Fruit fly (Drosophila melanogaster) whole organism, pupa: ENCODE measurements around the gene CG46460.

Source experiments
- CG10348 ChIP-seq: fragments of 200-800 bp; sonication (Bioruptor generic); IDR thresholded peaks from 2 replicates; pipeline ENCODE4 v1.3.6; 2022; ENCODE audit warnings: missing biosample characterization, missing genetic modification characterization
- CG12605 ChIP-seq: fragments of 200-800 bp; sonication (Bioruptor generic); IDR thresholded peaks from 2 replicates; pipeline ENCODE4 v1.3.6; 2022; ENCODE audit warnings: missing biosample characterization, missing genetic modification characterization
- CG13204 ChIP-seq: fragments of 200-800 bp; sonication (Bioruptor generic); optimal IDR thresholded peaks from 2 replicates; lab custom pipeline; 2018; ENCODE audit warnings: missing biosample characterization, mild to moderate bottlenecking, missing genetic modification characterization, moderate library complexity
- CG14655 ChIP-seq: fragments of 200-800 bp; sonication (Bioruptor generic); optimal IDR thresholded peaks from 3 replicates; lab custom pipeline; 2017; ENCODE audit warnings: mild to moderate bottlenecking, missing biosample characterization, missing genetic modification reagents, missing genetic modification characterization
- CG15710 ChIP-seq: fragments of 200-800 bp; sonication (Bioruptor generic); optimal IDR thresholded peaks from 2 replicates; lab custom pipeline; 2018; ENCODE audit warnings: missing biosample characterization, mild to moderate bottlenecking, missing genetic modification characterization, moderate library complexity
- CG17806 ChIP-seq: fragments of 200-800 bp; sonication (Bioruptor generic); optimal IDR thresholded peaks from 2 replicates; lab custom pipeline; 2018; ENCODE audit warnings: missing biosample characterization, mild to moderate bottlenecking, missing genetic modification characterization, moderate library complexity
- CG32121 ChIP-seq: fragments of 200-800 bp; sonication (Bioruptor generic); IDR thresholded peaks from 2 replicates; pipeline ENCODE4 v1.3.6; 2022; ENCODE audit warnings: missing biosample characterization, missing genetic modification characterization
- CG34367 ChIP-seq: fragments of 200-800 bp; sonication (Bioruptor generic); optimal IDR thresholded peaks from 2 replicates; lab custom pipeline; 2018; ENCODE audit warnings: missing biosample characterization, mild to moderate bottlenecking, missing genetic modification characterization
- CG4496 ChIP-seq: fragments of 200-800 bp; sonication (Bioruptor generic); IDR thresholded peaks from 3 replicates; pipeline ENCODE4 v1.3.6; 2022; ENCODE audit warnings: missing biosample characterization, missing genetic modification characterization
- CG8159 ChIP-seq: fragments of 200-800 bp; sonication (Bioruptor generic); optimal IDR thresholded peaks from 3 replicates; lab custom pipeline; 2018; ENCODE audit warnings: missing biosample characterization, mild to moderate bottlenecking, missing genetic modification characterization, moderate library complexity
- CG8301 ChIP-seq: fragments of 200-800 bp; sonication (Bioruptor generic); optimal IDR thresholded peaks from 2 replicates; lab custom pipeline; 2018; ENCODE audit warnings: missing biosample characterization, mild to moderate bottlenecking, missing genetic modification characterization
- CG9948 ChIP-seq: fragments of 200-800 bp; sonication (Bioruptor generic); optimal IDR thresholded peaks from 2 replicates; lab custom pipeline; 2018; ENCODE audit warnings: missing biosample characterization, mild to moderate bottlenecking, missing genetic modification characterization, moderate library complexity
- D1 ChIP-seq: fragments of 200-800 bp; sonication (Bioruptor generic); optimal IDR thresholded peaks from 2 replicates; lab custom pipeline; 2018; ENCODE audit warnings: missing biosample characterization, mild to moderate bottlenecking, missing genetic modification characterization, moderate library complexity
- EcR ChIP-seq: fragments of 200-800 bp; sonication (Bioruptor generic); optimal IDR thresholded peaks from 3 replicates; lab custom pipeline; 2019; ENCODE audit warnings: missing biosample characterization, missing genetic modification characterization, mild to moderate bottlenecking, moderate library complexity, missing genetic modification reagents
- Ets98B ChIP-seq: fragments of 200-800 bp; sonication (Bioruptor generic); IDR thresholded peaks from 2 replicates; pipeline ENCODE4 v1.3.6; 2022; ENCODE audit warnings: missing biosample characterization, missing genetic modification characterization
- Pif1A ChIP-seq: fragments of 200-800 bp; sonication (Bioruptor generic); optimal IDR thresholded peaks from 3 replicates; lab custom pipeline; 2016; ENCODE audit warnings: missing biosample characterization, missing genetic modification characterization
- Pif1B ChIP-seq: fragments of 200-800 bp; sonication (Bioruptor generic); optimal IDR thresholded peaks from 3 replicates; lab custom pipeline; 2016; ENCODE audit warnings: missing biosample characterization, missing genetic modification characterization
- Snoo ChIP-seq: fragments of 200-800 bp; sonication (Bioruptor generic); optimal IDR thresholded peaks from 3 replicates; lab custom pipeline; 2017; ENCODE audit warnings: missing biosample characterization, mild to moderate bottlenecking, missing genetic modification characterization, inconsistent platforms
- fd96Ca ChIP-seq: fragments of 200-800 bp; sonication (Bioruptor generic); IDR thresholded peaks from 3 replicates; pipeline ENCODE4 v1.3.6; 2022; ENCODE audit warnings: missing biosample characterization, missing genetic modification characterization
- gl ChIP-seq: fragments of 200-800 bp; sonication (Bioruptor generic); optimal IDR thresholded peaks from 2 replicates; lab custom pipeline; 2018; ENCODE audit warnings: missing biosample characterization, mild to moderate bottlenecking, missing genetic modification characterization
- rn ChIP-seq: fragments of 200-800 bp; sonication (Bioruptor generic); IDR thresholded peaks from 2 replicates; pipeline ENCODE4 v1.3.6; 2022; ENCODE audit warnings: missing biosample characterization, missing genetic modification characterization

The CG46460 gene

dm6 chr3L:4227164-4227563 lies at the start of gene CG46460:
Gene CG46460, minus strand, starts transcription at chr3L:4227302.
- TF ChIP-seq Pif1A, result no peak
- peak; percentile 49; the same call in 1 of the 2 replicates for TF ChIP-seq Ets98B
- TF ChIP-seq CG15710, result peak; percentile 31
- peak; percentile 8 for TF ChIP-seq CG14655 (GFP tag; lab: Kevin White, UChicago)
- TF ChIP-seq CG4496, result peak; percentile 42; the same call in 1 of the 3 replicates
- TF ChIP-seq CG8159 (tag; lab: Kevin White, UChicago), result peak; percentile 42
- TF ChIP-seq CG8301 (tag; lab: Kevin White, UChicago), result no peak
- no peak for TF ChIP-seq CG10348 (GFP tag; lab: Robert Waterston, UW)
- TF ChIP-seq CG32121 (GFP tag; lab: Robert Waterston, UW), result peak; percentile 31; the same call in 1 of the 2 replicates
- TF ChIP-seq EcR (GFP tag; lab: Kevin White, UChicago), result peak; percentile 67
- no peak for TF ChIP-seq Snoo (tag; lab: Kevin White, UChicago)
- peak; percentile 64 for TF ChIP-seq CG13204 (GFP tag; lab: Kevin White, UChicago)
- TF ChIP-seq CG12605, result peak; percentile 43; the same call in 1 of the 2 replicates

- TF ChIP-seq Pif1A (no peak), EcR (GFP tag; lab: Kevin White, UChicago) (peak; percentile 91), Pif1B (GFP tag; lab: Kevin White, UChicago) (no peak), gl (tag; lab: Kevin White, UChicago) (no peak)
Measured at dm6 chr3L:4272167-4272773, 45.2 kb upstream of the CG46460 start.

dm6 chr3L:4270949-4271827 lies 44.1 kb upstream of the CG46460 start:
- TF ChIP-seq CG9948 (tag; lab: Kevin White, UChicago), result peak; percentile 53
- peak; percentile 8 for TF ChIP-seq D1 (tag; lab: Kevin White, UChicago)
- TF ChIP-seq Pif1B (GFP tag; lab: Kevin White, UChicago), result no peak
- TF ChIP-seq CG8301 (tag; lab: Kevin White, UChicago), result peak; percentile 66
- TF ChIP-seq EcR (GFP tag; lab: Kevin White, UChicago), result peak; percentile 51
- TF ChIP-seq CG17806 (tag; lab: Kevin White, UChicago), result peak; percentile 33
- TF ChIP-seq CG32121 (GFP tag; lab: Robert Waterston, UW), result no peak
- peak; percentile 6 for TF ChIP-seq CG15710
- TF ChIP-seq CG4496, result 0 out of 3 replicates have a peak, but pooled peaks have one; percentile 25
- peak; percentile 33 for TF ChIP-seq CG8159 (tag; lab: Kevin White, UChicago)
- TF ChIP-seq CG14655 (GFP tag; lab: Kevin White, UChicago), result peak; percentile 83

- TF ChIP-seq CG8159 (tag; lab: Kevin White, UChicago) (peak; percentile 81), CG15710 (peak; percentile 81), gl (tag; lab: Kevin White, UChicago) (peak; percentile 52), CG10348 (GFP tag; lab: Robert Waterston, UW) (no peak), Ets98B (no peak; the same call in 1 of the 2 replicates), CG12605 (peak; percentile 78), CG13204 (GFP tag; lab: Kevin White, UChicago) (no peak), CG32121 (GFP tag; lab: Robert Waterston, UW) (peak; percentile 63), CG4496 (peak; percentile 67; the same call in 1 of the 3 replicates), D1 (tag; lab: Kevin White, UChicago) (peak; percentile 66), EcR (GFP tag; lab: Kevin White, UChicago) (no peak), Pif1B (GFP tag; lab: Kevin White, UChicago) (peak; percentile 75), Pif1A (peak; percentile 66), CG8301 (tag; lab: Kevin White, UChicago) (peak; percentile 88), CG17806 (tag; lab: Kevin White, UChicago) (peak; percentile 76), CG9948 (tag; lab: Kevin White, UChicago) (peak; percentile 81), fd96Ca (0 out of 3 replicates have a peak, but pooled peaks have one; percentile 24), CG14655 (GFP tag; lab: Kevin White, UChicago) (peak; percentile 82), Snoo (tag; lab: Kevin White, UChicago) (peak; percentile 76), CG34367 (tag; lab: Kevin White, UChicago) (peak; percentile 57), rn (GFP tag; lab: Robert Waterston, UW) (no peak)
Measured at dm6 chr3L:4269920-4270319, 42.8 kb upstream of the CG46460 start.

- TF ChIP-seq CG8159 (tag; lab: Kevin White, UChicago), result no peak
- no peak for TF ChIP-seq Pif1B (GFP tag; lab: Kevin White, UChicago)
- no peak for TF ChIP-seq CG34367 (tag; lab: Kevin White, UChicago)
- no peak for TF ChIP-seq CG10348 (GFP tag; lab: Robert Waterston, UW)
- TF ChIP-seq gl (tag; lab: Kevin White, UChicago), result no peak
- TF ChIP-seq EcR (GFP tag; lab: Kevin White, UChicago), result no peak
- TF ChIP-seq CG13204 (GFP tag; lab: Kevin White, UChicago), result no peak
- TF ChIP-seq, all 21 proteins: peak for 0
Measured at dm6 chr3L:4269208-4269607, 42.1 kb upstream of the CG46460 start.
